Worm (Caenorhabditis elegans) whole organism, late embryonic: ENCODE results near the gene F59A6.11.

Experiments
- ceh-22 ChIP-seq: sonication (generic microtip); optimal IDR thresholded peaks from 2 replicates; lab custom pipeline; 2017; ENCODE audit warnings: missing biosample characterization, missing genetic modification characterization
- ceh-9 ChIP-seq: sonication (generic microtip); optimal IDR thresholded peaks from 2 replicates; lab custom pipeline; 2016; ENCODE audit warnings: mild to moderate bottlenecking, missing genetic modification characterization, inconsistent platforms, missing compliant biosample characterization
- elt-2 ChIP-seq: sonication (generic microtip); optimal IDR thresholded peaks from 2 replicates; lab custom pipeline; 2016; ENCODE audit warnings: missing genetic modification reagents, missing genetic modification characterization, missing compliant biosample characterization
- elt-4 ChIP-seq: sonication (generic microtip); optimal IDR thresholded peaks from 2 replicates; lab custom pipeline; 2016; ENCODE audit warnings: missing genetic modification characterization, missing compliant biosample characterization
- ets-4 ChIP-seq: sonication (generic microtip); optimal IDR thresholded peaks from 2 replicates; lab custom pipeline; 2016; ENCODE audit warnings: missing genetic modification characterization, missing compliant biosample characterization
- fax-1 ChIP-seq: sonication (generic microtip); optimal IDR thresholded peaks from 2 replicates; lab custom pipeline; 2016; ENCODE audit warnings: missing genotype, missing genetic modification characterization, missing compliant biosample characterization
- fkh-10 ChIP-seq: fragments of 150-350 bp; optimal IDR thresholded peaks from 2 replicates; lab custom pipeline; 2014; ENCODE audit warnings: missing biosample characterization, missing genetic modification reagents, missing genetic modification characterization
- hlh-30 ChIP-seq: sonication (generic microtip); optimal IDR thresholded peaks from 2 replicates; lab custom pipeline; 2017; ENCODE audit warnings: antibody characterized with exemption, missing genetic modification characterization, missing compliant biosample characterization; ENCODE audit not compliant: insufficient read depth
- nfya-1 ChIP-seq: sonication (generic microtip); optimal IDR thresholded peaks from 2 replicates; lab custom pipeline; 2017; ENCODE audit warnings: missing genetic modification characterization, mild to moderate bottlenecking, missing compliant biosample characterization, antibody characterized with exemption, moderate library complexity
- nhr-11 ChIP-seq: fragments of 150-350 bp; optimal IDR thresholded peaks from 2 replicates; lab custom pipeline; 2014; ENCODE audit warnings: missing biosample characterization, missing genetic modification characterization
- pha-4 ChIP-seq: fragments of 150-350 bp; optimal IDR thresholded peaks from 2 replicates; lab custom pipeline; 2018; ENCODE audit warnings: missing biosample characterization, missing genetic modification reagents, missing genetic modification characterization

ce11 chrII:5008033-5008432 lies 9.5 kb upstream of the F59A6.11 start, which contains the start of gene F59A6.3:
- TF ChIP-seq fkh-10 (GFP tag; lab: Kevin White, UChicago) (no peak), nhr-11 (tag; lab: Kevin White, UChicago) (no peak), hlh-30 (tag; lab: Kevin White, UChicago) (no peak), elt-2 (tag; lab: Kevin White, UChicago) (no peak), nfya-1 (tag; lab: Kevin White, UChicago) (no peak), ceh-22 (tag; lab: Kevin White, UChicago) (no peak), elt-4 (tag; lab: Kevin White, UChicago) (no peak), ets-4 (tag; lab: Kevin White, UChicago) (no peak), ceh-9 (tag; lab: Kevin White, UChicago) (no peak), fax-1 (tag; lab: Kevin White, UChicago) (no peak), pha-4 (tag; lab: Kevin White, UChicago) (no peak)
